Fruit fly (Drosophila melanogaster) whole organism, embryonic: Measurements from ENCODE around the gene Ak3.

ENCODE experiments used
- Bteb2 ChIP-seq: fragments of 200-800 bp; sonication (Bioruptor generic); optimal IDR thresholded peaks from 2 replicates; lab custom pipeline; 2016; ENCODE audit warnings: missing biosample characterization, missing genetic modification characterization
- CG1024 ChIP-seq: fragments of 200-800 bp; sonication (Bioruptor generic); IDR thresholded peaks from 2 replicates; pipeline ENCODE4 v1.3.6; 2022; ENCODE audit warnings: missing biosample characterization, missing genetic modification characterization
- CG10543 ChIP-seq: fragments of 200-800 bp; sonication (Bioruptor generic); optimal IDR thresholded peaks from 3 replicates; lab custom pipeline; 2017; ENCODE audit warnings: missing biosample characterization, mild to moderate bottlenecking, missing genetic modification characterization, moderate library complexity
- CG10654 ChIP-seq: fragments of 200-800 bp; sonication (Bioruptor generic); optimal IDR thresholded peaks from 2 replicates; lab custom pipeline; 2016; ENCODE audit warnings: missing biosample characterization, missing genetic modification characterization
- CG10979 ChIP-seq: fragments of 200-800 bp; sonication (Bioruptor generic); optimal IDR thresholded peaks from 2 replicates; lab custom pipeline; 2018; ENCODE audit warnings: missing biosample characterization, mild to moderate bottlenecking, missing genetic modification characterization, moderate library complexity
- CG11085 ChIP-seq: fragments of 200-800 bp; sonication (Bioruptor generic); IDR thresholded peaks from 2 replicates; pipeline ENCODE4 v1.3.6; 2022; ENCODE audit warnings: missing biosample characterization, missing genetic modification characterization
- CG11723 ChIP-seq: fragments of 200-800 bp; sonication (Bioruptor generic); optimal IDR thresholded peaks from 2 replicates; lab custom pipeline; 2017; ENCODE audit warnings: missing biosample characterization, mild to moderate bottlenecking, missing genetic modification characterization
- CG12236 ChIP-seq: fragments of 200-800 bp; sonication (Bioruptor generic); optimal IDR thresholded peaks from 2 replicates; lab custom pipeline; 2016; ENCODE audit warnings: missing biosample characterization, missing genetic modification characterization
- CG13287 ChIP-seq: fragments of 200-800 bp; sonication (Bioruptor generic); IDR thresholded peaks from 2 replicates; pipeline ENCODE4 v1.3.6; 2022; ENCODE audit warnings: missing biosample characterization, missing genetic modification characterization; ENCODE audit not compliant: partially characterized antibody
- CG13296 ChIP-seq: fragments of 200-800 bp; sonication (Bioruptor generic); optimal IDR thresholded peaks from 3 replicates; lab custom pipeline; 2018; ENCODE audit warnings: missing biosample characterization, mild to moderate bottlenecking, missing genetic modification characterization
- CG17359 ChIP-seq: fragments of 200-800 bp; sonication (Bioruptor generic); optimal IDR thresholded peaks from 3 replicates; lab custom pipeline; 2018; ENCODE audit warnings: missing biosample characterization, mild to moderate bottlenecking, missing genetic modification characterization, moderate library complexity
- CG18599 ChIP-seq: fragments of 200-800 bp; sonication (Bioruptor generic); optimal IDR thresholded peaks from 3 replicates; lab custom pipeline; 2017; ENCODE audit warnings: missing biosample characterization, missing genetic modification characterization, mild to moderate bottlenecking, moderate library complexity, missing genetic modification reagents
- CG18764 ChIP-seq: fragments of 200-800 bp; sonication (Bioruptor generic); optimal IDR thresholded peaks from 3 replicates; lab custom pipeline; 2016; ENCODE audit warnings: missing biosample characterization, missing genetic modification characterization
- CG31388 ChIP-seq: fragments of 200-800 bp; sonication (Bioruptor generic); optimal IDR thresholded peaks from 2 replicates; lab custom pipeline; 2016; ENCODE audit warnings: missing biosample characterization, missing genetic modification characterization
- CG32772 ChIP-seq: fragments of 200-800 bp; sonication (Bioruptor generic); IDR thresholded peaks from 2 replicates; pipeline ENCODE4 v1.3.6; 2022; ENCODE audit warnings: missing biosample characterization, missing genetic modification characterization
- CG34422 ChIP-seq: fragments of 200-800 bp; sonication (Bioruptor generic); IDR thresholded peaks from 3 replicates; pipeline ENCODE4 v1.3.6; 2022; ENCODE audit warnings: missing biosample characterization, missing genetic modification characterization
- CG3847 ChIP-seq: fragments of 200-800 bp; sonication (Bioruptor generic); IDR thresholded peaks from 2 replicates; pipeline ENCODE4 v1.3.6; 2022; ENCODE audit warnings: missing biosample characterization, missing genetic modification characterization
- CG4617 ChIP-seq: fragments of 200-800 bp; sonication (Bioruptor generic); optimal IDR thresholded peaks from 3 replicates; lab custom pipeline; 2016; ENCODE audit warnings: missing biosample characterization, missing genetic modification characterization, borderline replicate concordance
- CG7839 ChIP-seq: fragments of 200-800 bp; sonication (Bioruptor generic); optimal IDR thresholded peaks from 3 replicates; lab custom pipeline; 2018; ENCODE audit warnings: missing biosample characterization, mild to moderate bottlenecking, missing genetic modification characterization, moderate library complexity
- CG7928 ChIP-seq: fragments of 200-800 bp; sonication (Bioruptor generic); optimal IDR thresholded peaks from 2 replicates; lab custom pipeline; 2017; ENCODE audit warnings: missing biosample characterization, mild to moderate bottlenecking, missing genetic modification characterization
- CG8281 ChIP-seq: fragments of 200-800 bp; sonication (Bioruptor generic); optimal IDR thresholded peaks from 2 replicates; lab custom pipeline; 2018; ENCODE audit warnings: missing biosample characterization, mild to moderate bottlenecking, missing genetic modification characterization, moderate library complexity
- CG9876 ChIP-seq: fragments of 200-800 bp; sonication (Bioruptor generic); optimal IDR thresholded peaks from 2 replicates; lab custom pipeline; 2016; ENCODE audit warnings: missing biosample characterization, missing genetic modification characterization
- CoRest ChIP-seq: fragments of 200-800 bp; sonication (Bioruptor generic); optimal IDR thresholded peaks from 3 replicates; lab custom pipeline; 2018; ENCODE audit warnings: missing biosample characterization, mild to moderate bottlenecking, missing genetic modification characterization, moderate library complexity
- HHEX ChIP-seq: fragments of 200-800 bp; sonication (Bioruptor generic); optimal IDR thresholded peaks from 3 replicates; lab custom pipeline; 2017; ENCODE audit warnings: missing biosample characterization, mild to moderate bottlenecking, missing genetic modification characterization, missing genetic modification reagents
- Hey ChIP-seq: fragments of 200-800 bp; sonication (Bioruptor generic); optimal IDR thresholded peaks from 3 replicates; lab custom pipeline; 2018; ENCODE audit warnings: missing biosample characterization, mild to moderate bottlenecking, missing genetic modification characterization
- NC2α ChIP-seq: fragments of 200-800 bp; sonication (Bioruptor generic); optimal IDR thresholded peaks from 2 replicates; lab custom pipeline; 2016; ENCODE audit warnings: missing biosample characterization, missing genetic modification characterization
- NC2β ChIP-seq: fragments of 200-800 bp; sonication (Bioruptor generic); optimal IDR thresholded peaks from 2 replicates; lab custom pipeline; 2016; ENCODE audit warnings: missing biosample characterization, missing genetic modification characterization
- Neu2 ChIP-seq: fragments of 200-800 bp; sonication (Bioruptor generic); optimal IDR thresholded peaks from 3 replicates; lab custom pipeline; 2016; ENCODE audit warnings: missing biosample characterization, missing genetic modification characterization, borderline replicate concordance
- Nf-YA ChIP-seq: fragments of 200-800 bp; sonication (Bioruptor generic); IDR thresholded peaks from 2 replicates; pipeline ENCODE4 v1.3.6; 2022; ENCODE audit warnings: missing biosample characterization, missing genetic modification characterization
- NfI ChIP-seq: fragments of 200-800 bp; sonication (Bioruptor generic); optimal IDR thresholded peaks from 3 replicates; lab custom pipeline; 2018; ENCODE audit warnings: missing biosample characterization, mild to moderate bottlenecking, missing genetic modification characterization, moderate library complexity
- Pdp1 ChIP-seq, 2 experiments: fragments of 200-800 bp; sonication (Bioruptor generic); optimal IDR thresholded peaks; 3 replicates each; lab custom pipeline; 2016; ENCODE audit warnings: missing biosample characterization in 2 of 2, missing genetic modification characterization in 2 of 2, mild to moderate bottlenecking in 1 of 2, moderate library complexity in 1 of 2
- Rfx ChIP-seq: fragments of 200-800 bp; sonication (Bioruptor generic); IDR thresholded peaks from 2 replicates; pipeline ENCODE4 v1.3.6; 2022; ENCODE audit warnings: missing biosample characterization, missing genetic modification characterization
- Vsx1 ChIP-seq: fragments of 200-800 bp; sonication (Bioruptor generic); optimal IDR thresholded peaks from 2 replicates; lab custom pipeline; 2017; ENCODE audit warnings: missing biosample characterization, mild to moderate bottlenecking, missing genetic modification characterization, missing genetic modification reagents
- Xbp1 ChIP-seq: fragments of 200-800 bp; sonication (Bioruptor generic); optimal IDR thresholded peaks from 3 replicates; lab custom pipeline; 2016; ENCODE audit warnings: missing biosample characterization, mild to moderate bottlenecking, missing genetic modification characterization
- Xrp1 ChIP-seq: fragments of 200-800 bp; sonication (Bioruptor generic); IDR thresholded peaks from 2 replicates; pipeline ENCODE4 v1.3.6; 2022; ENCODE audit warnings: missing biosample characterization, missing genetic modification characterization
- cato ChIP-seq: fragments of 200-800 bp; sonication (Bioruptor generic); optimal IDR thresholded peaks from 2 replicates; lab custom pipeline; 2016; ENCODE audit warnings: missing biosample characterization, missing genetic modification characterization, borderline replicate concordance
- chm ChIP-seq: fragments of 200-800 bp; sonication (Bioruptor generic); IDR thresholded peaks from 2 replicates; pipeline ENCODE4 v1.3.6; 2022; ENCODE audit warnings: missing biosample characterization, missing genetic modification characterization
- croc ChIP-seq: fragments of 200-800 bp; sonication (Bioruptor generic); conservative IDR thresholded peaks from 3 replicates; pipeline ENCODE4 v1.3.6; 2022; ENCODE audit warnings: missing biosample characterization, missing genetic modification characterization
- dmrt99B ChIP-seq: fragments of 200-800 bp; sonication (Bioruptor generic); optimal IDR thresholded peaks from 2 replicates; lab custom pipeline; 2018; ENCODE audit warnings: missing biosample characterization, mild to moderate bottlenecking, missing genetic modification characterization, moderate library complexity
- ewg ChIP-seq: fragments of 200-800 bp; sonication (Bioruptor generic); optimal IDR thresholded peaks from 3 replicates; lab custom pipeline; 2017; ENCODE audit warnings: mild to moderate bottlenecking, missing biosample characterization, missing genetic modification reagents, missing genetic modification characterization
- eyg ChIP-seq: fragments of 200-800 bp; sonication (Bioruptor generic); optimal IDR thresholded peaks from 3 replicates; lab custom pipeline; 2016; ENCODE audit warnings: missing biosample characterization, missing genetic modification characterization
- gem ChIP-seq: fragments of 200-800 bp; sonication (Bioruptor generic); optimal IDR thresholded peaks from 2 replicates; lab custom pipeline; 2019; ENCODE audit warnings: missing biosample characterization, mild to moderate bottlenecking, missing genetic modification characterization, moderate library complexity
- kni ChIP-seq: fragments of 200-800 bp; sonication (Bioruptor generic); optimal IDR thresholded peaks from 3 replicates; lab custom pipeline; 2017; ENCODE audit warnings: mild to moderate bottlenecking, missing biosample characterization, missing genetic modification reagents, missing genetic modification characterization
- org-1 ChIP-seq: fragments of 200-800 bp; sonication (Bioruptor generic); optimal IDR thresholded peaks from 2 replicates; lab custom pipeline; 2017; ENCODE audit warnings: missing biosample characterization, missing genetic modification characterization
- pan ChIP-seq, 4 experiments: fragments of >200 bp in 3 of 4; fragments of 200-800 bp in 1 of 4; sonication (Bioruptor generic) in 1 of 4; optimal IDR thresholded peaks in 3 of 4; IDR thresholded peaks in 1 of 4; 2 replicates each; pipeline versions ENCODE4 v1.3.6 to Lab custom; 2017 to 2022; ENCODE audit warnings: missing biosample characterization in 2 of 4, missing genetic modification characterization in 2 of 4, mixed read lengths in 1 of 4
- sens ChIP-seq: fragments of 200-800 bp; sonication (Bioruptor generic); peaks from one replicate; lab custom pipeline; 2016; ENCODE audit warnings: missing biosample characterization, missing genetic modification characterization
- stwl ChIP-seq: fragments of 200-800 bp; sonication (Bioruptor generic); optimal IDR thresholded peaks from 3 replicates; lab custom pipeline; 2018; ENCODE audit warnings: missing biosample characterization, mild to moderate bottlenecking, missing genetic modification characterization, moderate library complexity
- yki ChIP-seq: fragments of >200 bp; optimal IDR thresholded peaks from 3 replicates; lab custom pipeline; 2018

Gene Ak3

dm6 chr3R:10884031-10884677 lies 5.2 kb downstream of the Ak3 start (continued):
- no peak for TF ChIP-seq NC2α
- no peak for TF ChIP-seq cato
- TF ChIP-seq CG8281 (tag; lab: Kevin White, UChicago) = peak; percentile 54
- TF ChIP-seq CG9876 (GFP tag; lab: Kevin White, UChicago) = no peak
- peak; percentile 14 for TF ChIP-seq org-1 (GFP tag; lab: Kevin White, UChicago)
- TF ChIP-seq CG13287 (GFP tag; lab: Robert Waterston, UW) = no peak
- peak; percentile 88 for TF ChIP-seq CG17359
- no peak for TF ChIP-seq CG12236
- TF ChIP-seq CG1024 = peak; percentile 65; the same call in 1 of the 2 replicates
- peak; percentile 93 for TF ChIP-seq Rfx
- no peak for TF ChIP-seq yki (lab: Kevin White, UChicago)
- TF ChIP-seq CG11085 (GFP tag; lab: Robert Waterston, UW) = peak; percentile 73
- peak; percentile 23 for TF ChIP-seq CG10543 (GFP tag; lab: Kevin White, UChicago)
- no peak for TF ChIP-seq CG4617
- peak; percentile 87 for TF ChIP-seq CG13296 (GFP tag; lab: Kevin White, UChicago)
- TF ChIP-seq pan (optimal IDR thresholded peaks at IDR 0.05; lab: Kevin White, UChicago) = no peak
- TF ChIP-seq pan (GFP tag; optimal IDR thresholded peaks at IDR 0.05 in 1 of 2, IDR thresholded peaks at IDR 0.05 in 1 of 2) = peak in 1 of 2 experiments; percentile 84
- TF ChIP-seq CG18764 (GFP tag; lab: Kevin White, UChicago) = peak; percentile 45
- TF ChIP-seq CG7839 (tag; lab: Kevin White, UChicago) = peak; percentile 88
- TF ChIP-seq Vsx1 (GFP tag; lab: Kevin White, UChicago) = peak; percentile 71
- no peak for TF ChIP-seq eyg (GFP tag; lab: Kevin White, UChicago)
- TF ChIP-seq NC2β (GFP tag; lab: Kevin White, UChicago) = no peak
- TF ChIP-seq CG11723 (GFP tag; lab: Kevin White, UChicago) = no peak
- peak; percentile 89 for TF ChIP-seq CG34422 (GFP tag; lab: Robert Waterston, UW)
- TF ChIP-seq stwl (tag; lab: Kevin White, UChicago) = no peak
- TF ChIP-seq kni = peak; percentile 26
- TF ChIP-seq NfI = peak; percentile 61
- TF ChIP-seq croc = no peak; the same call in 2 of the 3 replicates
- no peak for TF ChIP-seq Bteb2 (GFP tag; lab: Kevin White, UChicago)
- peak; percentile 31 to 48 for TF ChIP-seq Pdp1 (GFP tag; optimal IDR thresholded peaks at IDR 0.05; lab: Kevin White, UChicago)
- peak; percentile 52 for TF ChIP-seq CG10979 (tag; lab: Kevin White, UChicago)
- peak; percentile 83 for TF ChIP-seq HHEX (GFP tag; lab: Kevin White, UChicago)
- TF ChIP-seq CG10654 (GFP tag; lab: Kevin White, UChicago) = peak; percentile 31
- TF ChIP-seq CG32772 (GFP tag; lab: Robert Waterston, UW) = peak; percentile 75
- TF ChIP-seq Xbp1 (GFP tag; lab: Kevin White, UChicago) = peak; percentile 50
- TF ChIP-seq CG3847 = peak; percentile 70
- peak; percentile 68; the same call in 1 of the 2 replicates for TF ChIP-seq Xrp1 (GFP tag; lab: Robert Waterston, UW)
- TF ChIP-seq Nf-YA (GFP tag; lab: Robert Waterston, UW) = 0 out of 2 replicates have a peak, but pooled peaks have one; percentile 32
- TF ChIP-seq CoRest (tag; lab: Kevin White, UChicago) = peak; percentile 71
- TF ChIP-seq Hey (tag; lab: Kevin White, UChicago) = no peak
- TF ChIP-seq dmrt99B = peak; percentile 92
- no peak for TF ChIP-seq Neu2
- no peak for TF ChIP-seq CG31388
- peak; percentile 86 for TF ChIP-seq CG18599 (GFP tag; lab: Kevin White, UChicago)
- TF ChIP-seq gem (tag; lab: Kevin White, UChicago) = peak; percentile 83
- peak; percentile 78 for TF ChIP-seq sens
- peak; percentile 53; the same call in 1 of the 2 replicates for TF ChIP-seq chm (GFP tag; lab: Robert Waterston, UW)
- TF ChIP-seq CG7928 (GFP tag; lab: Kevin White, UChicago) = peak; percentile 39
- TF ChIP-seq ewg (GFP tag; lab: Kevin White, UChicago) = no peak
